Fruit fly (Drosophila melanogaster): ENCODE measurements around the gene Lamtor5.

Gene Lamtor5

DNA sequence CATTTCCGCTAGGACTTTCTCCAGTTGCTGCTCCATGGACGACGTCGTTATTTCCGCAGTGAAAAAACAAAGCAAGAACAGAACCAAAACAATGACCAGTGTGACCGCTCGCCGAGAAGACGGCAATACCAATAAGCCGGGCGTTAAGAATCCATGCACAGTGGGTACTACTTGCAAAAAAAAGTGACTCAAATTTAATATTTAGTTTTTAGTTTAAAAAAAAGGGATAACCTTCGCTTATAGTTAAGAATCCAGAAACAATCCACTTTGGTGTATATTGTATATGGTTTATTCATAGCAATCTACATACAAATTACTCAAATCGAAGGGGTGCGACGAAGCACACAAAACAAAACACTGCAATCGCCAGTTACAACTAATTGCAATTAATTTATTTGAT, at the start of gene Lamtor5:
Lamtor5 (minus strand) TSS at position 105 of the 400 bp plus-strand sequence.
- TF ChIP-seq Dll (optimal IDR thresholded peaks at IDR 0.05) (no peak), EcR (GFP tag; optimal IDR thresholded peaks at IDR 0.05) (no peak), CG8478 (optimal IDR thresholded peaks at IDR 0.05) (no peak), usp (GFP tag; optimal IDR thresholded peaks at IDR 0.05) (no peak), psq (optimal IDR thresholded peaks at IDR 0.05) (no peak), pan (optimal IDR thresholded peaks at IDR 0.05) (no peak)

DNA sequence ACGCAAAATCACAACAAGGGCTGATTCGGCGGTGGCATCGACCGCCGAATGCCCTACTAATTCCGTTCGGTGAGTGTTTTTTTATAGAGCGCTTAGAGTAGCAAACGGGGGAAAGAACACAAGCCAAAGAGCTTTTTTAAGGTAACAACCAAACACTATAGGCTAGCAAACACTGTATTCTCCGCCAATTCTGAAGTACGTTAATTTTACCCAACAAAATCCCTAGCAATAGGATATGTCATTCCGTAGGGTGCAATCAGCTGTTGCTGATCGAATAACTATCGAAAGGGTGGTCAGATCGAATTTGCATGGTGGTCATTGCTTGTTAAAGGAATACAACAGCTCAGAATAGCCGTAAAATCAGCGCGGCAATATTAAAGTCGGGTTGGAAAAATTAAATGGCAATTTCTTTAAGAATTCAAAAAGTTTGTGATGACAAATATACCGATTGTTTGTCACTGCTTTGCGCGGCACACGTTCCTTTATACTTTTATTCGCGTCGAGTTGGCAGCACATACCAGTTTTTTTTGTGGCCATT, 49.0 kb upstream of the Lamtor5 start, which contains the start of gene mip130:
mip130 (plus strand) TSS at position 513 of the 538 bp plus-strand sequence.
- TF ChIP-seq pan (optimal IDR thresholded peaks at IDR 0.05) (no peak), CG8478 (optimal IDR thresholded peaks at IDR 0.05) (no peak)

DNA sequence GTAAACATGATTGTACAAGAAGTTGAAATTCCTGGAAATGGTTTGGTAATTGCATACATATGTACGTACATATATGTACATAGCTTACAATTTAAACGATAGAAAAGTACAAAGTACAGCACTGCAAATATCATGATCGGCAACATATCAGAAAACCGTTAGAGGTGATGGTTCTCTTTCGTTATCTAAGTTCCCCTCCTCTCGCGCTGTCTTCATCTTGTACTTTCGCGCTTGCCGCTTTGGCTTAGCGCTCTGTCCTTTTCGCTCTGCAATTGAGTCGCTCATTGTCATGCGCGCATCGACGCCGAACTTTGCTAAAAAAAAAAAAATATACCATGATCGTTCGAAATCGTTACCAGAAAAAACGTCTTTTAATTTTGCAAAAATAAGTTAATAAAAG, 45.2 kb upstream of the Lamtor5 start:
- no peak for TF ChIP-seq pan (optimal IDR thresholded peaks at IDR 0.05)

DNA sequence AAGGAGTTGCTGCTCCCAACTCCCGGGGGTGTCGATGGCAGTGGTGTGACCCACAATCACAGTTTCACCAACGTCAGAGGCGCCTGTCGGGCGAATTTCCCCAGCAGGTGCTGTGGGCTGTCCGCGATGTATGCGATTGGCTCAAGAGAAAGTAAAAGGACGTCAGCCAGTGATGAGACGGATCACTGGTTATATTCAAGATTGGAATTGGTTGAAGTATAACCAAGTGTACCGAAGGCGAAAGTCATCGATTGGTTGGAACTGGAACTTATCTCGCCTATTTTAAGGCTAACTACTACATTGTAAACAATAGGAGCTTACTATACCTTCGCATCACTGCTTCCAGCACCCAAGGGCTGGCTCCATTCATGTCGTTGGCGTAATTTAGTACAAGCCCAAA, 44.3 kb upstream of the Lamtor5 start, which contains the start of gene CG32801:
CG32801 (minus strand) TSS at position 101 of the 400 bp plus-strand sequence.
- TF ChIP-seq usp (GFP tag; optimal IDR thresholded peaks at IDR 0.05) (no peak), Dll (optimal IDR thresholded peaks at IDR 0.05) (no peak), CG8478 (optimal IDR thresholded peaks at IDR 0.05) (no peak), EcR (GFP tag; optimal IDR thresholded peaks at IDR 0.05) (no peak), pan (optimal IDR thresholded peaks at IDR 0.05) (no peak), psq (optimal IDR thresholded peaks at IDR 0.05) (no peak)

DNA sequence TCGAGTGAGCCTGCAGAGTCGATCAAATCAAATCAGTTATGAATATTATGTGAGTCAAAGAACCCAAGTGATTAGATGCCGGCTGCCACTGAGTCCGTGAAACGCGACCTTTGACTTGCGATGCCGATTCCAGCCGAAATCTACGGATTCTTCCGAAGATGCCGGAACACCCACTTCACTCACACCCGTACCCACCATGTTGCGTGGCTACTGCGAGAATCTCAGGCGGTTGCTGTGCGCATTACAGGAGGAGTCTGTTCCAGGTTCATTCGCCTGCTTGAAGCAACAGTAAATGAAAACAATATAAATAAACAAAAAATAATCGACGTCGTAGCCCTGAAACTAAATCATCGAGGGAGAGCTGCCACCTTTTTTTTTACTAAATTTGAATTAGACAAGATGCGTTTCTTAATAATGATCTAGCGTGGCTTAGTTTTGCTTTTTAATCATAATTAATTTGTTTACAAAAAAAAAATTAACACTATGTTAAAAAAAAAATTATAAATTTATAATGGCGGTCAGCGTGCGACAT, 42.9 kb upstream of the Lamtor5 start, which contains the start of gene Ldaf1:
Ldaf1 (minus strand) TSS at position 307 of the 532 bp plus-strand sequence.
- TF ChIP-seq psq (optimal IDR thresholded peaks at IDR 0.05), result no peak
- no peak for TF ChIP-seq Dll (optimal IDR thresholded peaks at IDR 0.05)
- TF ChIP-seq usp (GFP tag; optimal IDR thresholded peaks at IDR 0.05), result no peak
- no peak for TF ChIP-seq CG8478 (optimal IDR thresholded peaks at IDR 0.05)
- no peak for TF ChIP-seq EcR (GFP tag; optimal IDR thresholded peaks at IDR 0.05)
- TF ChIP-seq pan (optimal IDR thresholded peaks at IDR 0.05), result no peak

DNA sequence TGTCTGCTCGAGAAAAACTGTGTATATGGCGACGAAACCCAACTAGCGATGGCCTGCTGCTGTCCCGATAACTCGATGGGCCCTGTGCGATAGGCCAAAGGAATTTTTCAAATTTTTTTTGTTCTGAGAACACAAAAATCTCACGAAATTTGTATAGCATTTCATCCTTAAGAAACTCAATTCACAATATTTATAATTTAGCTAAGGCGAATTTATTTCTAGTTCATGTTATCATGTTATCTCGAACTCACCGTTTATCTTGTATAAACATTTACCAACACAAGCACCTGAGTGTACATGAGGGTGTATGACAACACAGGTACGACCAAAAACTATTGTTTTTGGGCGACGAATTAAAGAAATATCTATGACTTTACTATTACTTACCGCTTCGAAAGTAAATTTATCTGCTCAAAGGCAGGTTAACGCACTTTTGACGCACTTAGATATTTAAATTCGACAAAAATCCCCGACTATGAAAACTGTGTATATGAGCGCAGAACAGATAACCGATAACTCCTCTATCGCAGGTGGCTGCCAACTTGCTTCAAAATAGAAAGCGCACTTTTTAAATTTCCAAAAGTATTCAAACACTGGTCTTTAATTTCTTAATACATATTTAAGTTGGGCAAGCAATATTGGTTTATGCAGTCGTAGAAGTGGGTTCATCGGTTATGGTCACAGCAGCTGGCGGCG, 41.5 kb upstream of the Lamtor5 start, which contains the start of gene arm:
arm (minus strand) TSS at position 524 of the 696 bp plus-strand sequence.
- TF ChIP-seq CG8478 (optimal IDR thresholded peaks at IDR 0.05) (no peak), EcR (GFP tag; optimal IDR thresholded peaks at IDR 0.05) (no peak), psq (optimal IDR thresholded peaks at IDR 0.05) (no peak), pan (optimal IDR thresholded peaks at IDR 0.05) (no peak), usp (GFP tag; optimal IDR thresholded peaks at IDR 0.05) (no peak), Dll (optimal IDR thresholded peaks at IDR 0.05) (no peak)

DNA sequence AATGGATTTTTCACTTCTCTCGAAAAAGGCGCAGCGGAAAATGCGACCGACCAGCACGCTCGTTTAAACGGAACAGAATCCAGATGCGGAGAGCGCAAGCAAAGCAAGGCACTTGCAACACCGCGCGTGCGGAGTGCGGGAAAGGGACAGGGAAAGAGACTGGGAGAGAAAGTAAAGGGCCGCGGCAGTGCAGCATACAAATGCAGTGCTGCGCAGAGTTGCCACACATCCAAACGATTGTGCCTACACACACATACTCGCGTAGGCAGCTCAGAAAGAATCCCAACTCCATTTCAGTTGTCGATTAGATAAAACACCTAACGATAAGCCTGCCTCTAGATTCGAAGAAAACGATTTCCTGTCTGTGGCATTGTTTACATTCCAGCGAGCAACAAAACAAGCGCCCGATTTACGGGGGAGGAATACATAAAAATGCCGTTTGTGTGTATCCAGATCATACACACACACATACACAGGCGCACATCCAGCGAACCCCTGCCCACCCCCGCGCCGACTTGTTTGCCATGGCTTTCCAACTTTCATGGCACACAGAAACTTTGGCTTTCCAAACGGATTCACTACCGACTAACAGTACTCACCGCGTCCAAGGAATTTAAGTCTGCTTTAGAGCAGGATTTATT, 40.8 kb upstream of the Lamtor5 start:
- TF ChIP-seq EcR (GFP tag; optimal IDR thresholded peaks at IDR 0.05) (no peak), usp (GFP tag; optimal IDR thresholded peaks at IDR 0.05) (no peak), CG8478 (optimal IDR thresholded peaks at IDR 0.05) (no peak), pan (optimal IDR thresholded peaks at IDR 0.05) (no peak), Dll (optimal IDR thresholded peaks at IDR 0.05) (peak; percentile 34), psq (optimal IDR thresholded peaks at IDR 0.05) (no peak)

DNA sequence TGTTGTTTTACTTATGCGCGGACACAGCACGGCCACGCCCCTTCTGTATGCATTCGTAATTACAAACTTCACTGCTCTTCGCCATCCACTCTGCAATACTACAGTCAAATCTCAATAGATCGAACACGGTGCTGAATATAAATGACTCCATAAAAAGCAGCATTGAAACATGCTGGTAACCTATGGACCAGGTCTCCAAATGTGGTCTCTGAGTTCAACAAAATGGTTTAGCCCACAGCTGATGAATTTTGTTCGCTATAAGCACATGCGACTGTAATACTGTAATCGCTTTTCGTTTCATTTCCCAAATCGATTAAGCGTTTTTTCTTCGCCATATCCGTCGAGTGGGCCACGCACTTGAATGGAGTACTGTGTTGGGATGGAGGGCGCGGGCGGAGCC, 38.6 kb upstream of the Lamtor5 start:
- TF ChIP-seq pan (optimal IDR thresholded peaks at IDR 0.05), result no peak
- TF ChIP-seq CG8478 (optimal IDR thresholded peaks at IDR 0.05), result no peak
- TF ChIP-seq EcR (GFP tag; optimal IDR thresholded peaks at IDR 0.05), result no peak
- no peak for TF ChIP-seq usp (GFP tag; optimal IDR thresholded peaks at IDR 0.05)
- no peak for TF ChIP-seq psq (optimal IDR thresholded peaks at IDR 0.05)

DNA sequence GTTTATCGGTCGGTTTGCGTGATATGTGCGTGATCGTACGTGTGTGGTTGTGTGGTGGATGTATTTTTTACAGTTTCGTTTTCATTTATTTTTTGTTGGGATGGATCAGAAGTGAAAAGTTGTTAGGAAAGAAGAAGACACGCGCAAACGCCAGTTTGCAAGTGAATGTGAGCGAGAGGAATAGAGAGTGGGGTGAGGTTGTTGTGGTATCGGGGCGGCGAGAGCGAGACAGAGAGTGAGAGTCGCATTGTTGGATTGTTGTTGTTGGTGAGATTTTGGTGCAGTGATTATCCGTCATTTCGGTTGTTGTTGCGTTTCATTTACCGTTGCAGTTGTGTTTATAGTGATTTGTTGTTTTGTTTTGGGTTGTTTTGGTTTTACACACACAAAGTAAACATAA, 34.8 kb upstream of the Lamtor5 start:
- TF ChIP-seq EcR (GFP tag; optimal IDR thresholded peaks at IDR 0.05) (no peak), pan (optimal IDR thresholded peaks at IDR 0.05) (no peak), psq (optimal IDR thresholded peaks at IDR 0.05) (no peak), CG8478 (optimal IDR thresholded peaks at IDR 0.05) (no peak), usp (GFP tag; optimal IDR thresholded peaks at IDR 0.05) (no peak), Dll (optimal IDR thresholded peaks at IDR 0.05) (no peak)

DNA sequence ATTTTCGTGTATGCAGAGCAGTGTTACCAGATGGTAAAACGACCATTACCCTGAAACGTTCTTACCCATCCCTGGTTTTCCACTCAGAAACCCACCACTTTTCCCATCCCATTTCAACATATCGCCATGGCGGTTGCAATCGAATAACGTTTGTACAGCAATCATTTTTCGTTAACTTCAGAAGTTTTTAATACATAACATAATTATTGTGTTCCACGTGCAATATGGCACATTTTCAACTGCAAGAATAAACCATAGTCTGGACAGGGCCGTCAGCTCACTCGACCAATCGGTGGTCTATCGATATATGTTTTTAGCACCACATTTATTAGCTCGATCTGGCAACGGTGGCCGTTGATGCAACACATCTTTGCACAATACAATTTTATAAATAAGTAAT, 31.2 kb upstream of the Lamtor5 start, which contains the start of the genes trr and mRpL16:
trr (minus strand) TSS at position 25 of the 400 bp plus-strand sequence.
mRpL16 (plus strand) TSS at position 331 of the 400 bp plus-strand sequence.
- no peak for TF ChIP-seq usp (GFP tag; optimal IDR thresholded peaks at IDR 0.05)
- no peak for TF ChIP-seq EcR (GFP tag; optimal IDR thresholded peaks at IDR 0.05)
- TF ChIP-seq Dll (optimal IDR thresholded peaks at IDR 0.05), result no peak
- TF ChIP-seq CG8478 (optimal IDR thresholded peaks at IDR 0.05), result no peak
- no peak for TF ChIP-seq psq (optimal IDR thresholded peaks at IDR 0.05)
- TF ChIP-seq pan (optimal IDR thresholded peaks at IDR 0.05), result no peak

DNA sequence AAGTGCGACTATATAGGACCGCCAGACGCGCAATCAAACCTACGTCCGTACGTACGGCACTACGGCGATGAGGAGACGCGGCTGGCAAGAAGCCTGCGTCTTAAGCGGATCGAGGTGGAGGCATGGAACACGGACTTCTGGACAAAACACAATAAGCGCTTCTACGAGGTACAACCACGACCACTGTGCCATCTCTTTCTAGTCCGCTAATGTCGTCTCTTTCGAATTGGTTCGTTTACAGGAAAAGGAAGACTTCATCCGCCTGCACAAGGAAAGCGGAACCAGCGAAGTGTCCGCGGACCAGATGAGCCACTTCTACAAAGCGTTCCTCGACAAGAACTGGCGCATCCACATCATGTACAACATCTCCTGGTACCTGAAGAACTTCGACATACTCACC, 22.0 kb upstream of the Lamtor5 start:
- TF ChIP-seq Dll (optimal IDR thresholded peaks at IDR 0.05) (no peak), EcR (GFP tag; optimal IDR thresholded peaks at IDR 0.05) (no peak), CG8478 (optimal IDR thresholded peaks at IDR 0.05) (no peak), psq (optimal IDR thresholded peaks at IDR 0.05) (no peak)

DNA sequence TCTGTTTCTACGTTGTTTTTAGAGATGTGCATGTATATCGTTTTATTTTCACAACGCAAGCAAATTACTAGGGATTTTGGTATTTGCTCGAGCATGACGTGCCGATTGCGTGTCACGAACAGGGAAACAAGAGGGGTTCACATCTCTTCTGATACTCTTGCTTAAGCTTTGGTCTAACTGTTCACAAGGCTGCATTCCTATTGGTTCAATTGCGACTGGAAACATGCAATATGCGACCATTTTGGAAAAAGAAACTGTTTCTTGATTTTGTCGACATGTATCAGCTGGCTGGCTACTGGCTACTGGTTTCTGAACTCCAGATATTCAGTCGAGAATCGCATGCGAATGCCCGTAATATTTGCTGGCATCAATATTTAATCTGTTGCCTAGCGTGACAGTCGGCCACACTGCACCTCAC, 21.4 kb upstream of the Lamtor5 start, which contains the start of gene Coa8:
Coa8 (plus strand) TSS at position 144 of the 418 bp plus-strand sequence.
- TF ChIP-seq CG8478 (optimal IDR thresholded peaks at IDR 0.05) (no peak), psq (optimal IDR thresholded peaks at IDR 0.05) (no peak), Dll (optimal IDR thresholded peaks at IDR 0.05) (no peak), usp (GFP tag; optimal IDR thresholded peaks at IDR 0.05) (no peak), EcR (GFP tag; optimal IDR thresholded peaks at IDR 0.05) (no peak)

Measured in whole organism.